Worm (Caenorhabditis elegans) whole organism, L2 larva: Measurements from ENCODE around the gene nbet-1.

Experiments used
- C34F6.9 ChIP-seq: fragments of 150-350 bp; optimal IDR thresholded peaks from 2 replicates; lab custom pipeline; 2014; ENCODE audit warnings: missing biosample characterization, missing genetic modification characterization
- F13H6.1 ChIP-seq: sonication (generic microtip); optimal IDR thresholded peaks from 2 replicates; lab custom pipeline; 2016; ENCODE audit warnings: missing genetic modification characterization, missing compliant biosample characterization
- R02D3.7 ChIP-seq: fragments of 150-350 bp; optimal IDR thresholded peaks from 2 replicates; lab custom pipeline; 2014; ENCODE audit warnings: missing biosample characterization, missing genetic modification characterization
- Y55F3AM.14 ChIP-seq: fragments of 200-800 bp; sonication (Bioruptor generic); optimal IDR thresholded peaks from 2 replicates; lab custom pipeline; 2018; ENCODE audit warnings: mild to moderate bottlenecking, missing genetic modification characterization, missing compliant biosample characterization
- ZK546.5 ChIP-seq: sonication (generic microtip); optimal IDR thresholded peaks from 2 replicates; lab custom pipeline; 2017; ENCODE audit warnings: missing biosample characterization, missing genetic modification characterization
- alr-1 ChIP-seq: fragments of 150-350 bp; optimal IDR thresholded peaks from 2 replicates; lab custom pipeline; 2014; ENCODE audit warnings: missing biosample characterization, missing genetic modification characterization
- aly-2 ChIP-seq: fragments of 150-350 bp; optimal IDR thresholded peaks from 2 replicates; lab custom pipeline; 2014; ENCODE audit warnings: missing biosample characterization, missing genetic modification characterization
- ama-1 ChIP-seq: fragments of 150-350 bp; optimal IDR thresholded peaks from 2 replicates; lab custom pipeline; 2018; ENCODE audit warnings: inconsistent platforms
- blmp-1 ChIP-seq: sonication (generic microtip); optimal IDR thresholded peaks from 2 replicates; lab custom pipeline; 2017; ENCODE audit warnings: missing genetic modification characterization, mild to moderate bottlenecking, missing compliant biosample characterization, antibody characterized with exemption, moderate library complexity; ENCODE audit not compliant: insufficient read depth
- ceh-16 ChIP-seq: fragments of 150-350 bp; optimal IDR thresholded peaks from 2 replicates; lab custom pipeline; 2014; ENCODE audit warnings: missing biosample characterization, missing genetic modification characterization
- ceh-82 ChIP-seq: fragments of 150-350 bp; optimal IDR thresholded peaks from 2 replicates; lab custom pipeline; 2014; ENCODE audit warnings: missing biosample characterization, missing genetic modification characterization
- crh-2 ChIP-seq: sonication (generic microtip); optimal IDR thresholded peaks from 2 replicates; lab custom pipeline; 2017; ENCODE audit warnings: missing biosample characterization, missing genetic modification characterization
- dmd-4 ChIP-seq: sonication (generic microtip); optimal IDR thresholded peaks from 2 replicates; lab custom pipeline; 2017; ENCODE audit warnings: missing biosample characterization, missing genetic modification characterization
- egl-27 ChIP-seq: sonication (generic microtip); optimal IDR thresholded peaks from 3 replicates; lab custom pipeline; 2017; ENCODE audit warnings: missing biosample characterization, missing genetic modification reagents, missing genetic modification characterization
- elt-1 ChIP-seq: fragments of 150-350 bp; optimal IDR thresholded peaks from 2 replicates; lab custom pipeline; 2014; ENCODE audit warnings: missing biosample characterization, missing genetic modification characterization
- elt-3 ChIP-seq: sonication (generic microtip); optimal IDR thresholded peaks from 2 replicates; lab custom pipeline; 2017; ENCODE audit warnings: missing biosample characterization, missing genetic modification characterization
- fos-1 ChIP-seq: fragments of 150-350 bp; optimal IDR thresholded peaks from 2 replicates; lab custom pipeline; 2014; ENCODE audit warnings: missing biosample characterization, missing genetic modification characterization
- gmeb-1 ChIP-seq: fragments of 150-350 bp; optimal IDR thresholded peaks from 2 replicates; lab custom pipeline; 2014; ENCODE audit warnings: missing biosample characterization, missing genetic modification characterization
- lin-11 ChIP-seq: fragments of 150-350 bp; sonication (generic microtip); optimal IDR thresholded peaks from 2 replicates; lab custom pipeline; 2014; ENCODE audit warnings: missing biosample characterization, missing genetic modification characterization, inconsistent platforms, mixed read lengths
- lin-13 ChIP-seq: fragments of 150-350 bp; optimal IDR thresholded peaks from 2 replicates; lab custom pipeline; 2014; ENCODE audit warnings: missing biosample characterization, missing genetic modification reagents, missing genetic modification characterization
- lin-39 ChIP-seq: fragments of 150-350 bp; optimal IDR thresholded peaks from 2 replicates; lab custom pipeline; 2014; ENCODE audit warnings: missing biosample characterization, missing genetic modification reagents, missing genetic modification characterization
- lsy-2 ChIP-seq, 2 experiments: fragments of 150-350 bp in 1 of 2; sonication (generic microtip) in 1 of 2; optimal IDR thresholded peaks; 2 replicates each; lab custom pipeline; 2014 to 2017; ENCODE audit warnings: missing biosample characterization in 2 of 2, missing genetic modification characterization in 2 of 2
- mab-5 ChIP-seq: fragments of 150-350 bp; optimal IDR thresholded peaks from 2 replicates; lab custom pipeline; 2014; ENCODE audit warnings: missing biosample characterization, missing genetic modification characterization
- mbf-1 ChIP-seq: sonication (generic microtip); optimal IDR thresholded peaks from 2 replicates; lab custom pipeline; 2017; ENCODE audit warnings: missing biosample characterization, missing genetic modification characterization
- mdl-1 ChIP-seq, 2 experiments: fragments of 150-350 bp in 1 of 2; sonication (generic microtip) in 1 of 2; optimal IDR thresholded peaks; 2 replicates each; lab custom pipeline; 2017; ENCODE audit warnings: missing biosample characterization in 2 of 2, missing genetic modification characterization in 2 of 2
- nhr-10 ChIP-seq: sonication (generic microtip); optimal IDR thresholded peaks from 2 replicates; lab custom pipeline; 2017; ENCODE audit warnings: missing biosample characterization, missing genetic modification characterization
- nhr-11 ChIP-seq: fragments of 150-350 bp; optimal IDR thresholded peaks from 2 replicates; lab custom pipeline; 2014; ENCODE audit warnings: missing biosample characterization, missing genetic modification characterization
- nhr-12 ChIP-seq: fragments of 150-350 bp; optimal IDR thresholded peaks from 2 replicates; lab custom pipeline; 2014; ENCODE audit warnings: missing biosample characterization, missing genetic modification characterization
- nhr-129 ChIP-seq: fragments of 150-350 bp; optimal IDR thresholded peaks from 2 replicates; lab custom pipeline; 2014; ENCODE audit warnings: missing biosample characterization, missing genetic modification characterization
- nhr-21 ChIP-seq: fragments of 150-350 bp; optimal IDR thresholded peaks from 2 replicates; lab custom pipeline; 2014; ENCODE audit warnings: missing biosample characterization, missing genetic modification characterization
- nhr-23 ChIP-seq: fragments of 150-350 bp; optimal IDR thresholded peaks from 2 replicates; lab custom pipeline; 2014; ENCODE audit warnings: missing biosample characterization, missing genetic modification reagents, missing genetic modification characterization
- nhr-237 ChIP-seq: fragments of 150-350 bp; optimal IDR thresholded peaks from 2 replicates; lab custom pipeline; 2014; ENCODE audit warnings: missing biosample characterization, missing genetic modification characterization
- nhr-25 ChIP-seq: fragments of 150-350 bp; sonication (generic microtip); optimal IDR thresholded peaks from 3 replicates; lab custom pipeline; 2014; ENCODE audit warnings: missing biosample characterization, missing genetic modification characterization
- nhr-6 ChIP-seq: fragments of 150-350 bp; optimal IDR thresholded peaks from 2 replicates; lab custom pipeline; 2014; ENCODE audit warnings: missing biosample characterization, missing genetic modification characterization
- nhr-77 ChIP-seq: fragments of 150-350 bp; optimal IDR thresholded peaks from 2 replicates; lab custom pipeline; 2014; ENCODE audit warnings: missing biosample characterization, missing genetic modification characterization
- peb-1 ChIP-seq: fragments of 150-350 bp; optimal IDR thresholded peaks from 2 replicates; lab custom pipeline; 2014; ENCODE audit warnings: missing biosample characterization, missing genetic modification characterization
- sem-4 ChIP-seq: fragments of 150-350 bp; optimal IDR thresholded peaks from 2 replicates; lab custom pipeline; 2014; ENCODE audit warnings: missing biosample characterization, missing genetic modification reagents, missing genetic modification characterization
- skn-1 ChIP-seq: sonication (generic microtip); optimal IDR thresholded peaks from 2 replicates; lab custom pipeline; 2017; ENCODE audit warnings: missing biosample characterization, missing genetic modification characterization
- sma-3 ChIP-seq: sonication (generic microtip); optimal IDR thresholded peaks from 2 replicates; lab custom pipeline; 2016; ENCODE audit warnings: missing genetic modification reagents, missing genetic modification characterization, missing compliant biosample characterization
- sma-9 ChIP-seq, 2 experiments: fragments of 150-350 bp in 1 of 2; sonication (generic microtip) in 1 of 2; optimal IDR thresholded peaks; 2 replicates each; lab custom pipeline; 2014 to 2016; ENCODE audit warnings: missing genetic modification characterization in 2 of 2, mild to moderate bottlenecking in 1 of 2, missing biosample characterization in 1 of 2, missing compliant biosample characterization in 1 of 2, missing genetic modification reagents in 1 of 2, moderate library complexity in 1 of 2
- snpc-4 ChIP-seq: fragments of 150-350 bp; optimal IDR thresholded peaks from 2 replicates; lab custom pipeline; 2014; ENCODE audit warnings: missing biosample characterization, missing genetic modification characterization
- unc-39 ChIP-seq: fragments of 150-350 bp; optimal IDR thresholded peaks from 2 replicates; lab custom pipeline; 2014; ENCODE audit warnings: missing biosample characterization, missing genetic modification characterization
- unc-55 ChIP-seq: fragments of 150-350 bp; sonication (generic microtip); optimal IDR thresholded peaks from 3 replicates; lab custom pipeline; 2014; ENCODE audit warnings: missing biosample characterization, missing genetic modification reagents, missing genetic modification characterization
- unc-62 ChIP-seq: fragments of 150-350 bp; optimal IDR thresholded peaks from 2 replicates; lab custom pipeline; 2014; ENCODE audit warnings: missing biosample characterization, missing genetic modification reagents, missing genetic modification characterization
- zag-1 ChIP-seq: fragments of 150-350 bp; optimal IDR thresholded peaks from 2 replicates; lab custom pipeline; 2014; ENCODE audit warnings: missing biosample characterization, missing genetic modification characterization
- ztf-1 ChIP-seq: fragments of 200-800 bp; sonication (Bioruptor generic); conservative IDR thresholded peaks from 2 replicates; pipeline ENCODE4 v1.3.6; 2022; ENCODE audit warnings: missing genetic modification characterization, missing compliant biosample characterization
- ztf-11 ChIP-seq: sonication (generic microtip); optimal IDR thresholded peaks from 2 replicates; lab custom pipeline; 2017; ENCODE audit warnings: missing biosample characterization, missing genetic modification characterization
- ztf-4 ChIP-seq: fragments of 150-350 bp; optimal IDR thresholded peaks from 2 replicates; lab custom pipeline; 2014; ENCODE audit warnings: missing biosample characterization, missing genetic modification characterization

nbet-1 gene

DNA sequence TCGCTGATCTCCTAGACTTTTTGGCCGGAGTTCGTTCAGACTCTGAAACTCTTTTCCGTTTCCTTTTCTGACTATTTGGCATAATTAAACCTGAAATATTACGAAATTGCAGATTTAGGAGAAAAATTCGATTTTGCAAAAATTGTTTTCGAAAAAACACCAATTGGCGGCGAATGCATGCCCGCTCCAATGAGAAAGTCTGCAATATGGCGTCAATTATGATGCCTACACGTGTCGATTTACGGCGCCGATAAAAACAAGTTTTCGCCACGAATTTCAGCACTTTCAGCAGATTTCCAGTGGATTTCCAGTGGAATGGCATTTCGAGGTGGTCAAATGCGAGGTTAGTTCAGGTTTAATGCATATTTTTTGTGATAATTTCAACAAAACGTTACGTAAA lies at the start of gene nbet-1, which contains the start of gene Y59E9AL.36:
nbet-1 (plus strand) TSS at position 112 of the 400 bp plus-strand sequence.
Y59E9AL.36 (minus strand) TSS at position 92 of the 400 bp plus-strand sequence.
- peak; percentile 66 for TF ChIP-seq nhr-25 (tag; lab: Kevin White, UChicago)
- TF ChIP-seq skn-1 (tag; lab: Kevin White, UChicago): no peak
- TF ChIP-seq lin-11 (tag; lab: Kevin White, UChicago): peak; percentile 75
- peak; percentile 42 for TF ChIP-seq nhr-21 (tag; lab: Kevin White, UChicago)
- peak; percentile 88 for TF ChIP-seq gmeb-1
- no peak for TF ChIP-seq unc-62 (GFP tag; lab: Kevin White, UChicago)
- no peak for TF ChIP-seq aly-2 (tag; lab: Kevin White, UChicago)
- peak; percentile 93 for TF ChIP-seq unc-55
- TF ChIP-seq nhr-23: no peak
- no peak for TF ChIP-seq mbf-1 (tag; lab: Kevin White, UChicago)
- TF ChIP-seq unc-39 (tag; lab: Kevin White, UChicago): no peak
- no peak for TF ChIP-seq blmp-1
- peak; percentile 54 for TF ChIP-seq lin-13 (GFP tag; lab: Kevin White, UChicago)
- no peak for TF ChIP-seq peb-1 (tag; lab: Kevin White, UChicago)
- TF ChIP-seq elt-1: no peak
- TF ChIP-seq C34F6.9 (tag; lab: Kevin White, UChicago): peak; percentile 82
- peak; percentile 96 for TF ChIP-seq crh-2 (tag; lab: Kevin White, UChicago)
- TF ChIP-seq ZK546.5 (tag; lab: Kevin White, UChicago): no peak
- no peak for TF ChIP-seq nhr-12 (tag; lab: Kevin White, UChicago)
- peak; percentile 83 for TF ChIP-seq nhr-129 (tag; lab: Kevin White, UChicago)
- no peak for TF ChIP-seq alr-1 (tag; lab: Kevin White, UChicago)
- peak; percentile 69 for TF ChIP-seq nhr-11
- TF ChIP-seq mab-5 (tag; lab: Kevin White, UChicago): peak; percentile 72
- no peak for TF ChIP-seq Y55F3AM.14 (GFP tag; lab: Kevin White, UChicago)
- peak; percentile 73 for TF ChIP-seq sma-3 (GFP tag; lab: Kevin White, UChicago)
- TF ChIP-seq ceh-16: no peak
- peak; percentile 36 for TF ChIP-seq fos-1 (tag; lab: Kevin White, UChicago)
- TF ChIP-seq ama-1 (lab: Kevin White, UChicago): no peak
- no peak for TF ChIP-seq dmd-4 (tag; lab: Kevin White, UChicago)
- TF ChIP-seq lin-39 (tag; lab: Kevin White, UChicago): no peak
- TF ChIP-seq ceh-82 (tag; lab: Kevin White, UChicago): no peak
- peak; percentile 54 for TF ChIP-seq egl-27 (tag; lab: Kevin White, UChicago)
- TF ChIP-seq R02D3.7 (tag; lab: Kevin White, UChicago): peak; percentile 82
- TF ChIP-seq zag-1: peak; percentile 4
- TF ChIP-seq sma-9 (GFP tag; optimal IDR thresholded peaks at IDR 0.05; lab: Kevin White, UChicago): peak; percentile 52
- TF ChIP-seq sma-9 (tag; optimal IDR thresholded peaks at IDR 0.05; lab: Kevin White, UChicago): no peak
- peak; percentile 14 for TF ChIP-seq F13H6.1 (tag; lab: Kevin White, UChicago)
- peak; percentile 40 for TF ChIP-seq snpc-4 (tag; lab: Kevin White, UChicago)
- peak in 1 of 2 experiments; percentile 36 for TF ChIP-seq mdl-1 (tag; optimal IDR thresholded peaks at IDR 0.05; lab: Kevin White, UChicago)
- no peak for TF ChIP-seq sem-4
- no peak for TF ChIP-seq ztf-11 (tag; lab: Kevin White, UChicago)
- TF ChIP-seq ztf-1 (GFP tag; lab: Robert Waterston, UW): no peak
- no peak for TF ChIP-seq elt-3 (tag; lab: Kevin White, UChicago)
- TF ChIP-seq lsy-2 (tag; optimal IDR thresholded peaks at IDR 0.05; lab: Kevin White, UChicago): peak; percentile 73 to 82
- no peak for TF ChIP-seq nhr-237 (tag; lab: Kevin White, UChicago)
- no peak for TF ChIP-seq nhr-10
- no peak for TF ChIP-seq nhr-6 (tag; lab: Kevin White, UChicago)
- no peak for TF ChIP-seq ztf-4 (tag; lab: Kevin White, UChicago)
- TF ChIP-seq nhr-77 (tag; lab: Kevin White, UChicago): no peak
